Fruit fly (Drosophila melanogaster) whole organism, embryonic: ENCODE measurements around the gene Polr1C.

ENCODE experiments used
- Atf3 ChIP-seq: fragments of 200-800 bp; sonication (Bioruptor generic); optimal IDR thresholded peaks from 3 replicates; lab custom pipeline; 2016; ENCODE audit warnings: missing biosample characterization, missing genetic modification characterization
- B-H2 ChIP-seq: fragments of 200-800 bp; sonication (Bioruptor generic); optimal IDR thresholded peaks from 2 replicates; lab custom pipeline; 2018; ENCODE audit warnings: missing biosample characterization, mild to moderate bottlenecking, missing genetic modification characterization
- CG10959 ChIP-seq: fragments of 200-800 bp; sonication (Bioruptor generic); IDR thresholded peaks from 2 replicates; pipeline ENCODE4 v1.3.6; 2022; ENCODE audit warnings: missing biosample characterization, missing genetic modification characterization
- CG12236 ChIP-seq: fragments of 200-800 bp; sonication (Bioruptor generic); optimal IDR thresholded peaks from 2 replicates; lab custom pipeline; 2016; ENCODE audit warnings: missing biosample characterization, missing genetic modification characterization
- CG13424 ChIP-seq: fragments of 200-800 bp; sonication (Bioruptor generic); optimal IDR thresholded peaks from 2 replicates; lab custom pipeline; 2019; ENCODE audit warnings: missing biosample characterization, mild to moderate bottlenecking, missing genetic modification characterization, moderate library complexity
- CG14014 ChIP-seq: fragments of 200-800 bp; sonication (Bioruptor generic); IDR thresholded peaks from 2 replicates; pipeline ENCODE4 v1.3.6; 2022; ENCODE audit warnings: missing biosample characterization, missing genetic modification characterization
- CG14441 ChIP-seq: fragments of 200-800 bp; sonication (Bioruptor generic); IDR thresholded peaks from 2 replicates; pipeline ENCODE4 v1.3.6; 2022; ENCODE audit warnings: missing biosample characterization, missing genetic modification characterization
- CG1529 ChIP-seq: fragments of 200-800 bp; sonication (Bioruptor generic); optimal IDR thresholded peaks from 3 replicates; lab custom pipeline; 2018; ENCODE audit warnings: missing biosample characterization, missing genetic modification characterization
- CG17361 ChIP-seq: fragments of 200-800 bp; sonication (Bioruptor generic); IDR thresholded peaks from 3 replicates; pipeline ENCODE4 v1.3.6; 2022; ENCODE audit warnings: missing biosample characterization, missing genetic modification characterization
- CG17912 ChIP-seq: fragments of 200-800 bp; sonication (Bioruptor generic); optimal IDR thresholded peaks from 2 replicates; lab custom pipeline; 2018; ENCODE audit warnings: missing biosample characterization, mild to moderate bottlenecking, missing genetic modification characterization
- CG18599 ChIP-seq: fragments of 200-800 bp; sonication (Bioruptor generic); optimal IDR thresholded peaks from 3 replicates; lab custom pipeline; 2017; ENCODE audit warnings: missing biosample characterization, missing genetic modification characterization, mild to moderate bottlenecking, moderate library complexity, missing genetic modification reagents
- CG18619 ChIP-seq: fragments of 200-800 bp; sonication (Bioruptor generic); optimal IDR thresholded peaks from 3 replicates; lab custom pipeline; 2017; ENCODE audit warnings: missing biosample characterization, mild to moderate bottlenecking, missing genetic modification characterization
- CG3065 ChIP-seq: fragments of 200-800 bp; sonication (Bioruptor generic); optimal IDR thresholded peaks from 2 replicates; lab custom pipeline; 2016; ENCODE audit warnings: missing biosample characterization, missing genetic modification characterization
- CG31388 ChIP-seq: fragments of 200-800 bp; sonication (Bioruptor generic); optimal IDR thresholded peaks from 2 replicates; lab custom pipeline; 2016; ENCODE audit warnings: missing biosample characterization, missing genetic modification characterization
- CG3407 ChIP-seq: fragments of 200-800 bp; sonication (Bioruptor generic); optimal IDR thresholded peaks from 2 replicates; lab custom pipeline; 2018; ENCODE audit warnings: missing biosample characterization, mild to moderate bottlenecking, missing genetic modification characterization
- CG4328 ChIP-seq: fragments of 200-800 bp; sonication (Bioruptor generic); optimal IDR thresholded peaks from 3 replicates; lab custom pipeline; 2017; ENCODE audit warnings: missing biosample characterization, missing genetic modification reagents, missing genetic modification characterization
- CG7786 ChIP-seq: fragments of 200-800 bp; sonication (Bioruptor generic); optimal IDR thresholded peaks from 2 replicates; lab custom pipeline; 2016; ENCODE audit warnings: missing biosample characterization, missing genetic modification characterization
- CG7987 ChIP-seq: fragments of 200-800 bp; sonication (Bioruptor generic); optimal IDR thresholded peaks from 2 replicates; lab custom pipeline; 2018; ENCODE audit warnings: missing biosample characterization, mild to moderate bottlenecking, missing genetic modification characterization, moderate library complexity
- CG8089 ChIP-seq: fragments of 200-800 bp; sonication (Bioruptor generic); optimal IDR thresholded peaks from 3 replicates; lab custom pipeline; 2016; ENCODE audit warnings: missing biosample characterization, missing genetic modification characterization
- CG8944 ChIP-seq: fragments of 200-800 bp; sonication (Bioruptor generic); optimal IDR thresholded peaks from 3 replicates; lab custom pipeline; 2016; ENCODE audit warnings: missing biosample characterization, missing genetic modification characterization
- CG9437 ChIP-seq: fragments of 200-800 bp; sonication (Bioruptor generic); optimal IDR thresholded peaks from 2 replicates; lab custom pipeline; 2018; ENCODE audit warnings: missing biosample characterization, mild to moderate bottlenecking, missing genetic modification characterization
- CkIIα-i1 ChIP-seq: fragments of 200-800 bp; sonication (Bioruptor generic); IDR thresholded peaks from 2 replicates; pipeline ENCODE4 v1.3.6; 2022; ENCODE audit warnings: missing biosample characterization, missing genetic modification characterization
- Dip3 ChIP-seq: fragments of 200-800 bp; sonication (Bioruptor generic); optimal IDR thresholded peaks from 3 replicates; lab custom pipeline; 2016; ENCODE audit warnings: missing biosample characterization, missing genetic modification characterization
- Fer1 ChIP-seq: fragments of 200-800 bp; sonication (Bioruptor generic); optimal IDR thresholded peaks from 2 replicates; lab custom pipeline; 2017; ENCODE audit warnings: missing biosample characterization, mild to moderate bottlenecking, missing genetic modification characterization
- Fer3 ChIP-seq: fragments of 200-800 bp; sonication (Bioruptor generic); optimal IDR thresholded peaks from 2 replicates; lab custom pipeline; 2018; ENCODE audit warnings: missing biosample characterization, mild to moderate bottlenecking, missing genetic modification characterization, moderate library complexity
- Nf-YA ChIP-seq: fragments of 200-800 bp; sonication (Bioruptor generic); IDR thresholded peaks from 2 replicates; pipeline ENCODE4 v1.3.6; 2022; ENCODE audit warnings: missing biosample characterization, missing genetic modification characterization
- Pdp1 ChIP-seq, 2 experiments: fragments of 200-800 bp; sonication (Bioruptor generic); optimal IDR thresholded peaks; 3 replicates each; lab custom pipeline; 2016; ENCODE audit warnings: missing biosample characterization in 2 of 2, missing genetic modification characterization in 2 of 2, mild to moderate bottlenecking in 1 of 2, moderate library complexity in 1 of 2
- Ravus ChIP-seq: fragments of 200-800 bp; sonication (Bioruptor generic); IDR thresholded peaks from 2 replicates; pipeline ENCODE4 v1.3.6; 2022; ENCODE audit warnings: missing biosample characterization, missing genetic modification characterization
- Sox102F ChIP-seq: fragments of 200-800 bp; sonication (Bioruptor generic); optimal IDR thresholded peaks from 2 replicates; lab custom pipeline; 2018; ENCODE audit warnings: missing biosample characterization, mild to moderate bottlenecking, missing genetic modification characterization, moderate library complexity
- Taf1 ChIP-seq: fragments of 200-800 bp; sonication (Bioruptor generic); IDR thresholded peaks from 2 replicates; pipeline ENCODE4 v1.3.6; 2022; ENCODE audit warnings: missing biosample characterization, missing genetic modification characterization
- YL-1 ChIP-seq: fragments of 200-800 bp; sonication (Bioruptor generic); optimal IDR thresholded peaks from 3 replicates; lab custom pipeline; 2017; ENCODE audit warnings: missing biosample characterization, mild to moderate bottlenecking, missing genetic modification characterization
- az2 ChIP-seq: fragments of 200-800 bp; sonication (Bioruptor generic); optimal IDR thresholded peaks from 3 replicates; lab custom pipeline; 2016; ENCODE audit warnings: missing biosample characterization, missing genetic modification characterization
- bbx ChIP-seq: fragments of 200-800 bp; sonication (Bioruptor generic); IDR thresholded peaks from 2 replicates; pipeline ENCODE4 v1.3.6; 2022; ENCODE audit warnings: missing biosample characterization, missing genetic modification characterization; ENCODE audit not compliant: partially characterized antibody
- chif ChIP-seq, 2 experiments: fragments of 200-800 bp; sonication (Bioruptor generic); optimal IDR thresholded peaks; 3 replicates each; lab custom pipeline; 2016; ENCODE audit warnings: missing biosample characterization in 2 of 2, missing genetic modification characterization in 2 of 2
- crp ChIP-seq, 2 experiments: fragments of 200-800 bp; sonication (Bioruptor generic); optimal IDR thresholded peaks; 2 replicates in 1 of 2; 3 replicates in 1 of 2; lab custom pipeline; 2017; ENCODE audit warnings: missing biosample characterization in 2 of 2, missing genetic modification characterization in 2 of 2, mild to moderate bottlenecking in 1 of 2, moderate library complexity in 1 of 2
- danr ChIP-seq: fragments of 200-800 bp; sonication (Bioruptor generic); IDR thresholded peaks from 2 replicates; pipeline ENCODE4 v1.3.6; 2022; ENCODE audit warnings: missing biosample characterization, missing genetic modification characterization
- eyg ChIP-seq: fragments of 200-800 bp; sonication (Bioruptor generic); optimal IDR thresholded peaks from 3 replicates; lab custom pipeline; 2016; ENCODE audit warnings: missing biosample characterization, missing genetic modification characterization
- fd102C ChIP-seq: fragments of 200-800 bp; sonication (Bioruptor generic); optimal IDR thresholded peaks from 2 replicates; lab custom pipeline; 2018; ENCODE audit warnings: missing biosample characterization, mild to moderate bottlenecking, missing genetic modification characterization, moderate library complexity
- fru ChIP-seq: fragments of >200 bp; optimal IDR thresholded peaks from 2 replicates; lab custom pipeline; 2017
- gcm2 ChIP-seq: fragments of 200-800 bp; sonication (Bioruptor generic); optimal IDR thresholded peaks from 2 replicates; lab custom pipeline; 2016; ENCODE audit warnings: missing biosample characterization, missing genetic modification characterization
- kah ChIP-seq: fragments of 200-800 bp; sonication (Bioruptor generic); optimal IDR thresholded peaks from 2 replicates; lab custom pipeline; 2018; ENCODE audit warnings: missing biosample characterization, mild to moderate bottlenecking, missing genetic modification characterization
- mld ChIP-seq: fragments of 200-800 bp; sonication (Bioruptor generic); IDR thresholded peaks from 3 replicates; pipeline ENCODE4 v1.3.6; 2022; ENCODE audit warnings: missing biosample characterization, missing genetic modification characterization; ENCODE audit not compliant: partially characterized antibody
- nerfin-2 ChIP-seq: fragments of 200-800 bp; sonication (Bioruptor generic); IDR thresholded peaks from 2 replicates; pipeline ENCODE4 v1.3.6; 2022; ENCODE audit warnings: missing biosample characterization, missing genetic modification characterization; ENCODE audit not compliant: partially characterized antibody
- pum ChIP-seq: fragments of 200-800 bp; sonication (Bioruptor generic); optimal IDR thresholded peaks from 2 replicates; lab custom pipeline; 2016; ENCODE audit warnings: missing biosample characterization, missing genetic modification characterization
- pzg ChIP-seq: fragments of 200-800 bp; sonication (Bioruptor generic); optimal IDR thresholded peaks from 3 replicates; lab custom pipeline; 2018; ENCODE audit warnings: missing biosample characterization, mild to moderate bottlenecking, missing genetic modification characterization, moderate library complexity
- salm ChIP-seq: fragments of 200-800 bp; sonication (Bioruptor generic); optimal IDR thresholded peaks from 2 replicates; lab custom pipeline; 2018; ENCODE audit warnings: missing biosample characterization, mild to moderate bottlenecking, missing genetic modification characterization
- sd ChIP-seq: fragments of 200-800 bp; sonication (Bioruptor generic); optimal IDR thresholded peaks from 3 replicates; lab custom pipeline; 2018; ENCODE audit warnings: missing biosample characterization, mild to moderate bottlenecking, missing genetic modification characterization, moderate library complexity
- ssp ChIP-seq: fragments of 200-800 bp; sonication (Bioruptor generic); IDR thresholded peaks from 2 replicates; pipeline ENCODE4 v1.3.6; 2022; ENCODE audit warnings: missing biosample characterization, missing genetic modification characterization
- stc ChIP-seq: fragments of 200-800 bp; sonication (Bioruptor generic); IDR thresholded peaks from 2 replicates; pipeline ENCODE4 v1.3.6; 2022; ENCODE audit warnings: missing biosample characterization, missing genetic modification characterization
- tap ChIP-seq: fragments of 200-800 bp; optimal IDR thresholded peaks from 3 replicates; lab custom pipeline; 2019; ENCODE audit warnings: missing biosample characterization, mild to moderate bottlenecking, missing genetic modification characterization, moderate library complexity
- tup ChIP-seq: fragments of 200-800 bp; sonication (Bioruptor generic); optimal IDR thresholded peaks from 2 replicates; lab custom pipeline; 2016; ENCODE audit warnings: missing biosample characterization, mild to moderate bottlenecking, missing genetic modification characterization, moderate library complexity

Gene Polr1C

dm6 chr2L:5010784-5011260 lies 42.0 kb downstream of the Polr1C start, which contains the start of the genes CG31917, Tfb5 and SelT (continued):
- TF ChIP-seq fd102C (GFP tag; lab: Kevin White, UChicago) (no peak), CG17912 (GFP tag; lab: Kevin White, UChicago) (no peak), CG12236 (GFP tag; lab: Kevin White, UChicago) (no peak), CkIIα-i1 (GFP tag; lab: Robert Waterston, UW) (no peak), Pdp1 (GFP tag; optimal IDR thresholded peaks at IDR 0.05; lab: Kevin White, UChicago) (peak; percentile 52 to 54), B-H2 (peak; percentile 42), CG8089 (GFP tag; lab: Kevin White, UChicago) (no peak), CG9437 (no peak), bbx (GFP tag; lab: Robert Waterston, UW) (peak; percentile 39; the same call in 1 of the 2 replicates), CG3407 (GFP tag; lab: Kevin White, UChicago) (no peak), sd (peak; percentile 91), ssp (GFP tag; lab: Robert Waterston, UW) (0 out of 2 replicates have a peak, but pooled peaks have one; percentile 23), Ravus (no peak), CG13424 (tag; lab: Kevin White, UChicago) (peak; percentile 70), tup (no peak), nerfin-2 (GFP tag; lab: Robert Waterston, UW) (peak; percentile 37; the same call in 1 of the 2 replicates), salm (peak; percentile 10), Atf3 (GFP tag; lab: Kevin White, UChicago) (no peak), CG3065 (GFP tag; lab: Kevin White, UChicago) (no peak), CG14014 (GFP tag; lab: Robert Waterston, UW) (no peak), eyg (GFP tag; lab: Kevin White, UChicago) (no peak), Sox102F (peak; percentile 51), CG8944 (GFP tag; lab: Kevin White, UChicago) (peak; percentile 36), CG31388 (GFP tag; lab: Kevin White, UChicago) (no peak), mld (GFP tag; lab: Robert Waterston, UW) (no peak), Taf1 (0 out of 2 replicates have a peak, but pooled peaks have one; percentile 21), az2 (peak; percentile 36), Fer1 (no peak), kah (GFP tag; lab: Kevin White, UChicago) (no peak), CG4328 (GFP tag; lab: Kevin White, UChicago) (peak; percentile 5), YL-1 (peak; percentile 73), fru (lab: Kevin White, UChicago) (no peak), CG18619 (GFP tag; lab: Kevin White, UChicago) (no peak), CG18599 (GFP tag; lab: Kevin White, UChicago) (peak; percentile 43), crp (GFP tag; optimal IDR thresholded peaks at IDR 0.05; lab: Kevin White, UChicago) (no peak), Nf-YA (GFP tag; lab: Robert Waterston, UW) (no peak), Dip3 (GFP tag; lab: Kevin White, UChicago) (peak; percentile 29), pum (GFP tag; lab: Kevin White, UChicago) (peak; percentile 15), stc (no peak), CG7786 (GFP tag; lab: Kevin White, UChicago) (peak; percentile 39), pzg (GFP tag; lab: Kevin White, UChicago) (peak; percentile 83), tap (tag; lab: Kevin White, UChicago) (no peak), danr (peak; percentile 34; the same call in 1 of the 2 replicates), CG17361 (GFP tag; lab: Robert Waterston, UW) (no peak; the same call in 1 of the 3 replicates), CG7987 (no peak), gcm2 (no peak), chif (GFP tag; optimal IDR thresholded peaks at IDR 0.05; lab: Kevin White, UChicago) (peak; percentile 17 to 52), CG1529 (GFP tag; lab: Kevin White, UChicago) (no peak), CG10959 (GFP tag; lab: Robert Waterston, UW) (no peak), CG14441 (GFP tag; lab: Robert Waterston, UW) (no peak), Fer3 (tag; lab: Kevin White, UChicago) (peak; percentile 18)
